Worm (Caenorhabditis elegans) whole organism, L4/young adult: ENCODE results near the gene glb-32.
A peak's percentile ranks its signal among the peaks of the same experiment; 100 is the strongest.

Experiments used
- W03F9.2 ChIP-seq: fragments of 150-350 bp; optimal IDR thresholded peaks from 2 replicates; lab custom pipeline; 2014; ENCODE audit warnings: missing biosample characterization, missing genetic modification characterization
- dao-5 ChIP-seq: sonication (generic microtip); optimal IDR thresholded peaks from 2 replicates; lab custom pipeline; 2016; ENCODE audit warnings: missing genotype, missing genetic modification characterization, moderate library complexity, missing compliant biosample characterization
- him-1 ChIP-seq: sonication (generic microtip); optimal IDR thresholded peaks from 2 replicates; lab custom pipeline; 2016; ENCODE audit warnings: missing genotype, missing genetic modification reagents, missing genetic modification characterization, missing compliant biosample characterization

The glb-32 gene

DNA sequence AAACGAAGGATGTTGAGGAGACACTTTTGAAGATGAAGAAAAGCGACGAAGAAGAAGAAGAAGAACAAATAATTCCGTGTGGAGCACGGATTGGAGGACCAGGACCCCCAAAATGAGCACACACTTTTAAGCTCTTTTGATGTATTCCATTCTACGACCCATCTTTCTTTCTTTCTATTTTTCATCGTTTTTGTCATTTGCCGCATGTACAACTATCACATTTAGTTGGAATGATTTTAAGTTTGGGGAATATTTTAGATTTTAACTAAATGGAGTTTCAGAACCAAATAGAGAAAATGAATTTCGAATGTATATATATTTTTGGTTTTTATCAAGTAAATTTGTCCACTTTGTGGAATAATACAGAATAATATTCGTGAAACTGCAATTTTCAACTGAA is 9.6 kb upstream of the glb-32 start, which contains the start of gene unc-46:
Gene unc-46, minus strand, starts transcription at position 101 of the 400 bp plus-strand sequence.
- no peak for TF ChIP-seq W03F9.2 (tag; lab: Kevin White, UChicago)
- TF ChIP-seq dao-5 (tag; lab: Kevin White, UChicago), result no peak
- TF ChIP-seq him-1, result no peak

DNA sequence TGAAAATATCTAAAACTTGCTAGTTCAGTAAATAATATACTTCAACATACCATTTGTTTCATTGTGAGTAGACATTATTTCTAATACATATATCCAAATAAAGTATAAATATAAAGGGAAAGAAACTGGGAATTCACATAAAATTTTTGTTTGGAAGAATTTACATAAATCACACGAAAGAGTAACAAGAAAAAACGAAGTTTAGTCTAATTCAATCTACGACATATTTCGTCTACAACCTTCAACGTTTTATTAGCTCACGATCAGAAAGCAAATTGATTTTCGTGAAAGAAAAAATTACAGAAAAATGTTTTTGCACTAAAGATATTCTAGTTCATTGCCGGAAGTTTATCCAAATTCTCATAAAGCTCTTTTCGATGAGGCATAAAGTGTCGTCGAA is 7.7 kb upstream of the glb-32 start, which contains the start of gene C04F5.2:
Gene C04F5.2, minus strand, starts transcription at position 101 of the 400 bp plus-strand sequence.
- TF ChIP-seq dao-5 (tag; lab: Kevin White, UChicago) (no peak), W03F9.2 (tag; lab: Kevin White, UChicago) (no peak), him-1 (no peak)

DNA sequence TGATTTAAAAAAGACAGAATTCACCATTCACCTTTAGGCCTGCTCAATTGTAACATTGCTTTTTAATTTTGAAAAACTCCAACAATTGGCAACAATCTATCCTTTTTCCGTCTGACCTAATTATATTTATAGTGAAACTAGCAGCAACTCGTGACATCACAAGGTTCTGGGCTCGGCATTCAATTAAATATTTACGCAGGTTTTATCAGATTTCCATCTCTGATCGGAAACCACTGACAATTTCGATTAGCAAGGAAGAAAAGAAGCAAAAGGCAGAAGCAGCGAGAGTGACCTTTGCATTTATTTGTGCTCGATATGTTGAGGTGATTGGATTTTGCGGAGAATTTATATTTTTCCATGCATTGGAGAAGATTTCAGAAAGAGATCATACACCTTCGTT is 1.0 kb upstream of the glb-32 start:
- TF ChIP-seq W03F9.2 (tag; lab: Kevin White, UChicago) (no peak), dao-5 (tag; lab: Kevin White, UChicago) (no peak), him-1 (no peak)

DNA sequence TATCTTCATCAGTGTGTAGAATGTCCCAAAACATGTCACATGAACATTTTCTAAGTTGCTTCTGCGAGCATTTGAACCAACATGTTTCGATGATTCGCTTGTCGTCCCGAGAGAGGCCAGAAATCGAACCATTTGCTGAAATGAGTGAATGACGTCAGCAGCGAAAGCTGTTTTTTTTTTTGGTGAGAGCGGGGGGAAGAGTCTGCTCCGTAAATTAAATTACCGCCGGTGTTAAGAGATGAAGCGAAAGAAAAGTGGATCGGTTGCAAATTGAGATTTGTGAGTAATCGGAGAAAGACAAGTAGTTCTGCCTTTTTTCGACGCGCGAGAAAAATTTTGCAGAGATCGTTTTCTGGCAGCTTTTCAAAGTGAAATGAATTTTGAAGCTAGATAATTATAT is 1.0 kb downstream of the glb-32 start:
- TF ChIP-seq W03F9.2 (tag; lab: Kevin White, UChicago) (no peak), dao-5 (tag; lab: Kevin White, UChicago) (no peak), him-1 (no peak)

DNA sequence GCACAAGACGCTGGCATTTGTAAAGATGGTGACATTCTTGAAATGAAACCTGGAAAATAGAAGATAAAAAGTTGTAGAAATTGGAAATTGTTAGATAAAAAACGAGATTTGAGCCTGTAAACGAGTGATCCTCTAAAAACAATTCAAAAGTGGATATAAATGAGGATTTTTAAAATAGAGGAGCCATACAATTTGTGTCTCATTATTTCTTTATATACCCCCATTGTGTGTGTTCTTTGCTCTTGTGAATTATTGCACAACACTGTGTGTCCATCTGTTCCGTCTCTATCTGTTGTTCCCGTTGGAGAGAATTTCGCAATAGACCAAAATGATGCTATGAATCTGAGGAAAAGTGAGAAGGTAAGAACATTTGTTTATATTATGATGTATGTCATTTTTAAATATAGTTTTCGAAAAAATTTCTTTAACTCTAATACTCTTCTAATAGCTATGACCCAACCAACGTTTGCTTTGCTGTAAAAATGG is 2.4 kb downstream of the glb-32 start, which contains the start of gene Y58A7A.5:
Gene Y58A7A.5, minus strand, starts transcription at position 51 of the 486 bp plus-strand sequence.
- no peak for TF ChIP-seq W03F9.2 (tag; lab: Kevin White, UChicago)
- no peak for TF ChIP-seq dao-5 (tag; lab: Kevin White, UChicago)
- TF ChIP-seq him-1, result no peak

DNA sequence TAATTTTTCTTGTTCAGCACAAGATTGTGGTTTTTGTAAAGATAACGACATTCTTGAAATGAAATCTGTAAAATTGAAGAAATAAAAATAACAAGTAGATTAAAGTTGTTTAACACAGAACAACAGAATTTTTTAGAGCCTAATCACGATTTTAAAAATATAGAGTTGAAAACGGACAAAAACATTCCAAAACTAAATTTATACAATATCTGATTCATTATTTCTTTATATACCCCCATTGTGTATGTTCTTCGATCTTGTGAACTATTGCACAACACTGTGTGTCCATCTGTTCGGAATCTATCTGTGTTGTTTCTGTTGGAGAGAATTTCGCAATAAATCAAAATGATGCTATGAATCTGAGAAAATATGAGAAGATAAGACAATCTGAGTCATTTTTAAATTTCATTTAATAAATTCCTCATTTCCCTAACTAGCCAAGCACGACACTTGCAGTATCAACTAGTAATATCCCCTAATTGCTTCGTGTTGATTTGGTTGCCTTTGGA is 4.3 kb downstream of the glb-32 start, which contains the start of gene Y58A7A.4:
Gene Y58A7A.4, minus strand, starts transcription at position 51 of the 509 bp plus-strand sequence.
- TF ChIP-seq W03F9.2 (tag; lab: Kevin White, UChicago) (no peak), him-1 (no peak), dao-5 (tag; lab: Kevin White, UChicago) (no peak)

DNA sequence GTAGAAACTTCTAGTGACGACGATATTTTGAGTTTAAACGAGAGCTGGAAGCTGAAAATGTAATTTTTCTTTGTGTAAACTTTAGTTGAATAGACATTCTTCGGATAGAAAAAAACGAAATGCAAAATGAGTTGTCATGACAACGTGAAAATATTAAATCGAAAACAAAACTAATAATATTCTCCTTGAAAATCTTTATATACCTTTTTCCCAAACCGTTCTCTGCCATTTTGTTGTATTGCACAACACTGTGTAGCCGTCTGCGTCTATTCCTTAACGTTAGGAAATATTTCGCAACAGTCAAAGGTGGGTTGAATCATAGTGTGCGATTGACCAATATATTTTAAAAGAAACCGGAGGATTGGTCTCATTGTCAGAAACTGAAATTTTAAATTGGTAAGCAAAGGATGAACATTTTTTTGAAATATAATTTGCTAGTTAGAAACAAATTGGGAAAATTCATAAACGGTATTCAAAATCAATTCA is 8.5 kb downstream of the glb-32 start, which contains the start of gene Y58A7A.3:
Gene Y58A7A.3, minus strand, starts transcription at position 51 of the 486 bp plus-strand sequence.
- no peak for TF ChIP-seq dao-5 (tag; lab: Kevin White, UChicago)
- TF ChIP-seq W03F9.2 (tag; lab: Kevin White, UChicago), result peak; percentile 68

DNA sequence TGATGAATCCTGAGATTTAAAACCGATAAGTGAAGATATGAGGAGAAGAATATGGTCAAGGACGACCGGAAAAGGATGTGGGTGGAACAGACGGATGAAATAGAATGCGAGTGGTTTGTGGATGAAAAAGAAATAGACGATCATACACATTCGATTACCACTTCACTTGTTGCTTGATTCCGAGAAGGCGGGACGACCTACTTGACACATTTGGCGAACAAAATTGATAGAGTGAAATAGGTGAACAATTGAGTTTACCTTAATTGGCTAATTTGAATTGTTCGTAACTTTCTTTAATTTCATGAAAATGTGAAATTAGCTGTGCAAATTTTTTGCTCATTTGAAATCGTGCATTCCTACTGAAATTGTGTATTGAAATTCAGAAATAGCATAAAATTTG is 17.3 kb downstream of the glb-32 start, which contains the start of gene Y58A7A.2:
Gene Y58A7A.2, minus strand, starts transcription at position 101 of the 400 bp plus-strand sequence.
- TF ChIP-seq W03F9.2 (tag; lab: Kevin White, UChicago), result no peak
- no peak for TF ChIP-seq him-1
- no peak for TF ChIP-seq dao-5 (tag; lab: Kevin White, UChicago)

DNA sequence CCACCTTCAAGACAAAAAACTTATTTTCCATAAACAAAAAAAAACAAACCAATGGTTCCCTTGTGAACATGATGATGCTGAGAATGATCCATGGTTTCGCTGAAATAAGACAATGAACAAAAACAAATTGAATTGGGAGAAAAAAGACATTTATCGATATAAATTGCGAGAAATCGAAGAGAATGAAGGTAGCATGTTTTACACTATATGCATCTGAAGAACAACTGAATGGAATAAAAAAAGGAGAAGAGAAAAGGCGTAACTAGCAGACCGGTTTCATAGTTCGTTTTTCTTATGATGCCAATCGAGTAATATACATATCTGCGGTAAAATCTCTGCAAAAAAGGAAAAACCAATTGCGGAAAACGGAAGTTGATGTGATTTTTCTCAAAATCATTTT is 19.9 kb downstream of the glb-32 start, which contains the start of gene Y58A7A.1:
Gene Y58A7A.1, minus strand, starts transcription at position 101 of the 400 bp plus-strand sequence.
- TF ChIP-seq him-1, result no peak
- TF ChIP-seq dao-5 (tag; lab: Kevin White, UChicago), result no peak
- TF ChIP-seq W03F9.2 (tag; lab: Kevin White, UChicago), result no peak

DNA sequence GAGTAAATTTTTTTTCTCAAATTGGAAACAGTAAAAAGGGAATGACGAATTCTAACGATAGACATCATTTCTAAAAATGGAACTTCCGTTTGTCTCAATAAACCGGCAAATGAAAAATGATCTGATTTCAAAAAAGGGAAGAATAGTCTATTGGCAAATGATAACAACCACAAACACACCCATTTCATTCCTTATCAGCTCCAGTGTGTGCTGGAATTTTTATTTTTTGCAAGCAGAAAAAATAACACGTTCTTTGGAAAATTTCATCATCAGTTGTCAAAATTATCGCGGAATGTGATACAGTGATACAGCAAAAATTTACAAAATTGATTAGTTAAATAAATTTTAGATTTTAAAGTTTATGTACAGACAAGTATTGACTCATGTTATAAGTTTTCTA is 22.0 kb downstream of the glb-32 start:
- no peak for TF ChIP-seq him-1
- TF ChIP-seq W03F9.2 (tag; lab: Kevin White, UChicago), result no peak
- TF ChIP-seq dao-5 (tag; lab: Kevin White, UChicago), result no peak

DNA sequence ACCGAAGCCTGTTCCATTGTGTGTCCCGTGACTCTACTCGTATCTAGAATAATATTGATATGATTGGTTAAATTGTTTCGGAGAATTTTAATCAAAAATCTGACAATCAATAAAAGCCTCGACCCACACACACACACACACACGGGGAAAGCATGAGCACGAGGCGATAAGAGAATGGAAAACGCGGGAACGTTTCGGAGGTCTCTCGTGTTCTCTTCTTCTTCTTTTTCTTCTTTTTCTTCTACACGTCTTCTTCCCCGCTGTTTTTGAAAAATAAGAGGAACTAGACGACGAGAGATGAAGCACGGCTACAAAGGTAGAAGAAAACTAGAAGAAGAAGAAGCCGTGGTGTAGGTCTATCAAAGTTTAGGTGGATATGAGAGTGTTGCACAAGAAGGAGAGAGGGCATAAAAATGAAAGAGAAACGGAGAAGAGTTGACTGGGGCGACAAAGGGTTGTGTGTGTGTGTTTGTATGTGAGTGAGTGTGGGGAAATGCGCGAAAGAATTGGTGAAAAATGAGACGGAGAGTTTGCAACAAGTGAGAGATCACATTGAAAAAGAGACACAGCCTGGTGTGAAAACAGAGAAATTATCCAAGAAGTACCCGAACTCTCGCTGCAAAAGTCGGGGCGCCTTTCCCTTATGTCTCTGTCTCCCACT is 24.5 kb downstream of the glb-32 start, which contains the start of gene mlk-1:
Gene mlk-1, minus strand, starts transcription at position 51 of the 661 bp plus-strand sequence.
- peak; percentile 37 for TF ChIP-seq him-1
- no peak for TF ChIP-seq W03F9.2 (tag; lab: Kevin White, UChicago)

DNA sequence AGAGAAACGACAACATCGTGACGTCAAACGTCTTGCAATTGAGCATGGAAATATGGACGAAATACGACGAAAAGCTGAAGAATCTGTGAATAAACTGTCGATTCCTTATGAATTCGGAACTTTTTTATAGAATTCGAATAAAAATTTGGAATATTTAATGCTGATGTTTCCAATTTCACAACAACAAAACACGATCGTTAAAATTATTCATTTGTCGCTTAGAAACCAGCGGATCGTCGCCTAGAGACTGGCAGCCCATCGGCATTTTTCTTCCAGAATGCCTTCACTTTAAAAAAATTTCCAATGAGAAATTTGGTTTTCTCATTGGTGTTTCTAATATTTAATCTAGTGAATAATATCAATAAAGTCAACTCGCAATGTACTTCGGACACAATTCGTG is 36.0 kb downstream of the glb-32 start, which contains the start of gene cwp-4:
Gene cwp-4, plus strand, starts transcription at position 301 of the 400 bp plus-strand sequence.
- TF ChIP-seq him-1 (no peak), dao-5 (tag; lab: Kevin White, UChicago) (no peak), W03F9.2 (tag; lab: Kevin White, UChicago) (no peak)

DNA sequence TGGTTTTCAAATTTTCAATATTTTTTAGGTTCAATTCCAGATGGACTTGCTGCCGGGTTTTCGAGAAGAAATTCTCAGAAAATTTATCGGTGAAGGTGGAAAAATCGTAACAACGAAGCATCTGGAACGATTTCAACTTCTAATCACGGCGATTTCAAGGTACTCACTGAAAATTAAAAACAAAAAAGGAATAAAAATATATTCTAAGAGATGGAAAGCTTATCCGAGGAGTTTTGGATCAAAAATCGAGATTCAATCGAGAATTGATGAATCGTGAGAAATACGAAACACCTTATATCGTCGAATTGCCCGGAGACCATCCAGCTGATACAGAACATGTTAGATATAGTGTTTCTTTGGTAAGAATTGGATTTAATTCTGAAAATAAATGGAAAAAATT is 37.1 kb downstream of the glb-32 start, which contains the start of gene K11D12.12:
Gene K11D12.12, plus strand, starts transcription at position 29 of the 400 bp plus-strand sequence.
- no peak for TF ChIP-seq W03F9.2 (tag; lab: Kevin White, UChicago)
- TF ChIP-seq dao-5 (tag; lab: Kevin White, UChicago), result no peak
- TF ChIP-seq him-1, result no peak
